Fruit fly (Drosophila melanogaster) whole organism, embryonic: ENCODE measurements around the gene CG1640.

Experiments
- CG1602 ChIP-seq: fragments of 200-800 bp; sonication (Bioruptor generic); optimal IDR thresholded peaks from 3 replicates; lab custom pipeline; 2016; ENCODE audit warnings: missing biosample characterization, missing genetic modification characterization
- CG18599 ChIP-seq: fragments of 200-800 bp; sonication (Bioruptor generic); optimal IDR thresholded peaks from 3 replicates; lab custom pipeline; 2017; ENCODE audit warnings: missing biosample characterization, missing genetic modification characterization, mild to moderate bottlenecking, moderate library complexity, missing genetic modification reagents
- CG3995 ChIP-seq: fragments of 200-800 bp; sonication (Bioruptor generic); optimal IDR thresholded peaks from 3 replicates; lab custom pipeline; 2016; ENCODE audit warnings: missing biosample characterization, missing genetic modification characterization
- CG8478 ChIP-seq: fragments of >200 bp; optimal IDR thresholded peaks from 2 replicates; lab custom pipeline; 2018
- Chrac-16 ChIP-seq: fragments of 200-800 bp; sonication (Bioruptor generic); optimal IDR thresholded peaks from 3 replicates; lab custom pipeline; 2016; ENCODE audit warnings: missing biosample characterization, missing genetic modification characterization
- Lhr ChIP-seq: fragments of 200-800 bp; sonication (Bioruptor generic); optimal IDR thresholded peaks from 3 replicates; lab custom pipeline; 2017; ENCODE audit warnings: mild to moderate bottlenecking, missing biosample characterization, missing genetic modification reagents, missing genetic modification characterization
- cas ChIP-seq: fragments of 200-800 bp; sonication (Bioruptor generic); IDR thresholded peaks from 2 replicates; pipeline ENCODE4 v1.3.6; 2022; ENCODE audit warnings: missing biosample characterization, missing genetic modification characterization
- stc ChIP-seq: fragments of 200-800 bp; sonication (Bioruptor generic); IDR thresholded peaks from 2 replicates; pipeline ENCODE4 v1.3.6; 2022; ENCODE audit warnings: missing biosample characterization, missing genetic modification characterization
- twi ChIP-seq: fragments of 200-800 bp; optimal IDR thresholded peaks from 2 replicates; lab custom pipeline; 2019; ENCODE audit warnings: missing biosample characterization, mild to moderate bottlenecking, missing genetic modification characterization, moderate library complexity

DNA sequence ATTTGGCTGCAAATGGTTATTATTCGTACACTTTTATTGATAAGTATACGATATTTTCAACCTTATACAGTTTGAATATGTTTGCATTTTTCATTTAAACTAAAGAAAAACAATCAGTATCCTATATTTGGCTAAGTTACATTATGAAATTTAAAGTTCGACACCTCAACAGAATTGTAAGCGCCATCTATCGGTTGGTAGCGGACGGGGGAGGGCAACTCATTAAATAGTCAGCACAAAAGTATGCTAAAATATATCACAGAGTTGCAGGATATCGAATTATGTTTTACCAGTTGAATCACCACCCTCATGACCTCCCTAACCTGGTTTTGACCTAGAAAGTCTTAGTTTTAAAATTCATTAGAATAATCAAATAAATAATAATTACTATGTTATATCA, 30.8 kb downstream of the CG1640 start:
- TF ChIP-seq stc (no peak), Lhr (GFP tag; lab: Kevin White, UChicago) (no peak), twi (tag; lab: Kevin White, UChicago) (no peak), cas (GFP tag; lab: Robert Waterston, UW) (no peak), CG8478 (lab: Kevin White, UChicago) (no peak), CG3995 (GFP tag; lab: Kevin White, UChicago) (no peak), CG18599 (GFP tag; lab: Kevin White, UChicago) (no peak), Chrac-16 (no peak), CG1602 (no peak)
